Fruit fly (Drosophila melanogaster) whole organism, embryonic: Measurements from ENCODE around the gene CG13471.

ENCODE experiments used
- CG1024 ChIP-seq: fragments of 200-800 bp; sonication (Bioruptor generic); IDR thresholded peaks from 2 replicates; pipeline ENCODE4 v1.3.6; 2022; ENCODE audit warnings: missing biosample characterization, missing genetic modification characterization
- CG10565 ChIP-seq: fragments of 200-800 bp; sonication (Bioruptor generic); optimal IDR thresholded peaks from 3 replicates; lab custom pipeline; 2016; ENCODE audit warnings: missing biosample characterization, mild to moderate bottlenecking, missing genetic modification characterization
- CG12071 ChIP-seq: fragments of 200-800 bp; sonication (Bioruptor generic); optimal IDR thresholded peaks from 3 replicates; lab custom pipeline; 2018; ENCODE audit warnings: missing biosample characterization, mild to moderate bottlenecking, missing genetic modification characterization
- CG15514 ChIP-seq: fragments of 200-800 bp; sonication (Bioruptor generic); optimal IDR thresholded peaks from 3 replicates; lab custom pipeline; 2017; ENCODE audit warnings: missing biosample characterization, missing genetic modification characterization, mild to moderate bottlenecking, moderate library complexity, missing genetic modification reagents
- CG17912 ChIP-seq: fragments of 200-800 bp; sonication (Bioruptor generic); optimal IDR thresholded peaks from 2 replicates; lab custom pipeline; 2018; ENCODE audit warnings: missing biosample characterization, mild to moderate bottlenecking, missing genetic modification characterization
- CG2199 ChIP-seq: fragments of 200-800 bp; sonication (Bioruptor generic); IDR thresholded peaks from 3 replicates; pipeline ENCODE4 v1.3.6; 2022; ENCODE audit warnings: missing biosample characterization, missing genetic modification characterization
- CG31441 ChIP-seq: fragments of 200-800 bp; sonication (Bioruptor generic); IDR thresholded peaks from 2 replicates; pipeline ENCODE4 v1.3.6; 2022; ENCODE audit warnings: missing biosample characterization, missing genetic modification characterization
- CG3281 ChIP-seq: fragments of 200-800 bp; sonication (Bioruptor generic); optimal IDR thresholded peaks from 3 replicates; lab custom pipeline; 2017; ENCODE audit warnings: missing biosample characterization, mild to moderate bottlenecking, missing genetic modification characterization
- CG3407 ChIP-seq: fragments of 200-800 bp; sonication (Bioruptor generic); optimal IDR thresholded peaks from 2 replicates; lab custom pipeline; 2018; ENCODE audit warnings: missing biosample characterization, mild to moderate bottlenecking, missing genetic modification characterization
- CG4282 ChIP-seq: fragments of 200-800 bp; sonication (Bioruptor generic); optimal IDR thresholded peaks from 2 replicates; lab custom pipeline; 2016; ENCODE audit warnings: missing biosample characterization, missing genetic modification characterization
- CG4360 ChIP-seq: fragments of 200-800 bp; sonication (Bioruptor generic); IDR thresholded peaks from 2 replicates; pipeline ENCODE4 v1.3.6; 2022; ENCODE audit warnings: missing biosample characterization, missing genetic modification characterization
- CG6683 ChIP-seq: fragments of 200-800 bp; sonication (Bioruptor generic); optimal IDR thresholded peaks from 2 replicates; lab custom pipeline; 2017; ENCODE audit warnings: missing biosample characterization, mild to moderate bottlenecking, missing genetic modification characterization, missing genetic modification reagents
- CG9609 ChIP-seq: fragments of 200-800 bp; sonication (Bioruptor generic); optimal IDR thresholded peaks from 3 replicates; lab custom pipeline; 2016; ENCODE audit warnings: missing biosample characterization, missing genetic modification characterization
- Camta ChIP-seq: fragments of 200-800 bp; sonication (Bioruptor generic); optimal IDR thresholded peaks from 2 replicates; lab custom pipeline; 2016; ENCODE audit warnings: missing biosample characterization, missing genetic modification characterization
- Deaf1 ChIP-seq: fragments of 200-800 bp; optimal IDR thresholded peaks from 3 replicates; lab custom pipeline; 2019; ENCODE audit warnings: missing biosample characterization, mild to moderate bottlenecking, missing genetic modification characterization, moderate library complexity
- Dfd ChIP-seq, 2 experiments: fragments of >200 bp; optimal IDR thresholded peaks; 2 replicates each; lab custom pipeline; 2017; ENCODE audit warnings: missing biosample characterization in 2 of 2, missing genetic modification characterization in 2 of 2
- Gsc ChIP-seq: fragments of 200-800 bp; sonication (Bioruptor generic); IDR thresholded peaks from 2 replicates; pipeline ENCODE4 v1.3.6; 2022; ENCODE audit warnings: missing biosample characterization, missing genetic modification characterization
- Hand ChIP-seq: fragments of 200-800 bp; sonication (Bioruptor generic); optimal IDR thresholded peaks from 2 replicates; lab custom pipeline; 2017; ENCODE audit warnings: mild to moderate bottlenecking, missing biosample characterization, missing genetic modification reagents, missing genetic modification characterization
- Hr39 ChIP-seq: fragments of >200 bp; optimal IDR thresholded peaks from 2 replicates; lab custom pipeline; 2017
- Med ChIP-seq: fragments of 200-800 bp; sonication (Bioruptor generic); peaks from one replicate; lab custom pipeline; 2016; ENCODE audit warnings: missing biosample characterization, missing genetic modification characterization, mild to moderate bottlenecking, inconsistent platforms, moderate library complexity
- Opbp ChIP-seq: fragments of 200-800 bp; sonication (Bioruptor generic); IDR thresholded peaks from 3 replicates; pipeline ENCODE4 v1.3.6; 2022; ENCODE audit warnings: missing biosample characterization, missing genetic modification characterization; ENCODE audit not compliant: partially characterized antibody
- Scr ChIP-seq: fragments of 200-800 bp; sonication (Bioruptor generic); IDR thresholded peaks from 2 replicates; pipeline ENCODE4 v1.3.6; 2022; ENCODE audit warnings: missing biosample characterization, missing genetic modification characterization; ENCODE audit not compliant: partially characterized antibody
- amos ChIP-seq: fragments of 200-800 bp; sonication (Bioruptor generic); IDR thresholded peaks from 2 replicates; pipeline ENCODE4 v1.3.6; 2022; ENCODE audit warnings: missing biosample characterization, missing genetic modification characterization; ENCODE audit not compliant: partially characterized antibody
- ara ChIP-seq: fragments of 200-800 bp; sonication (Bioruptor generic); IDR thresholded peaks from 2 replicates; pipeline ENCODE4 v1.3.6; 2022; ENCODE audit warnings: missing biosample characterization, missing genetic modification characterization
- br ChIP-seq: fragments of >200 bp; optimal IDR thresholded peaks from 2 replicates; lab custom pipeline; 2017
- bsh ChIP-seq, 2 experiments: fragments of 200-800 bp; sonication (Bioruptor generic); optimal IDR thresholded peaks; 2 replicates each; lab custom pipeline; 2017 to 2018; ENCODE audit warnings: mild to moderate bottlenecking in 2 of 2, missing biosample characterization in 2 of 2, missing genetic modification characterization in 2 of 2, moderate library complexity in 1 of 2
- crol ChIP-seq: fragments of 200-800 bp; sonication (Bioruptor generic); IDR thresholded peaks from 2 replicates; pipeline ENCODE4 v1.3.6; 2022; ENCODE audit warnings: missing biosample characterization, missing genetic modification characterization
- gem ChIP-seq: fragments of 200-800 bp; sonication (Bioruptor generic); optimal IDR thresholded peaks from 2 replicates; lab custom pipeline; 2019; ENCODE audit warnings: missing biosample characterization, mild to moderate bottlenecking, missing genetic modification characterization, moderate library complexity
- hb ChIP-seq: fragments of 200-800 bp; sonication (Bioruptor generic); IDR thresholded peaks from 3 replicates; pipeline ENCODE4 v1.3.6; 2022; ENCODE audit warnings: missing biosample characterization, missing genetic modification characterization; ENCODE audit not compliant: partially characterized antibody
- lov ChIP-seq, 2 experiments: fragments of 200-800 bp in 1 of 2; fragments of >200 bp in 1 of 2; sonication (Bioruptor generic) in 1 of 2; IDR thresholded peaks in 1 of 2; optimal IDR thresholded peaks in 1 of 2; 2 replicates in 1 of 2; 3 replicates in 1 of 2; pipeline versions ENCODE4 v1.3.6 to Lab custom; 2017 to 2022; ENCODE audit warnings: missing biosample characterization in 1 of 2, missing genetic modification characterization in 1 of 2
- sd ChIP-seq: fragments of 200-800 bp; sonication (Bioruptor generic); optimal IDR thresholded peaks from 3 replicates; lab custom pipeline; 2018; ENCODE audit warnings: missing biosample characterization, mild to moderate bottlenecking, missing genetic modification characterization, moderate library complexity
- slp2 ChIP-seq: fragments of 200-800 bp; sonication (Bioruptor generic); optimal IDR thresholded peaks from 2 replicates; lab custom pipeline; 2016; ENCODE audit warnings: missing biosample characterization, missing genetic modification characterization
- vnd ChIP-seq: fragments of 200-800 bp; sonication (Bioruptor generic); IDR thresholded peaks from 3 replicates; pipeline ENCODE4 v1.3.6; 2022; ENCODE audit warnings: missing biosample characterization, missing genetic modification characterization; ENCODE audit not compliant: partially characterized antibody
- wek ChIP-seq: fragments of 200-800 bp; sonication (Bioruptor generic); optimal IDR thresholded peaks from 3 replicates; lab custom pipeline; 2018; ENCODE audit warnings: missing biosample characterization, mild to moderate bottlenecking, missing genetic modification characterization, moderate library complexity
- z ChIP-seq: fragments of 200-800 bp; sonication (Bioruptor generic); IDR thresholded peaks from 3 replicates; pipeline ENCODE4 v1.3.6; 2022; ENCODE audit warnings: missing biosample characterization, missing genetic modification characterization
- zen ChIP-seq: fragments of 200-800 bp; sonication (Bioruptor generic); optimal IDR thresholded peaks from 3 replicates; lab custom pipeline; 2018; ENCODE audit warnings: missing biosample characterization, mild to moderate bottlenecking, missing genetic modification characterization, moderate library complexity
- zfh1 ChIP-seq: fragments of 200-800 bp; sonication (Bioruptor generic); IDR thresholded peaks from 3 replicates; pipeline ENCODE4 v1.3.6; 2022; ENCODE audit warnings: missing biosample characterization, missing genetic modification characterization

The CG13471 gene

dm6 chr3L:14755046-14755643, 21.8 kb upstream of the CG13471 start (continued):
- TF ChIP-seq CG3407 (GFP tag; lab: Kevin White, UChicago) (no peak), sd (tag; lab: Kevin White, UChicago) (peak; percentile 66), CG10565 (GFP tag; lab: Kevin White, UChicago) (no peak), CG6683 (no peak), Camta (no peak), CG2199 (GFP tag; lab: Robert Waterston, UW) (0 out of 3 replicates have a peak, but pooled peaks have one; percentile 14), wek (no peak), CG3281 (GFP tag; lab: Kevin White, UChicago) (no peak), z (GFP tag; lab: Robert Waterston, UW) (peak; percentile 71; the same call in 2 of the 3 replicates), CG4282 (GFP tag; lab: Kevin White, UChicago) (no peak), bsh (GFP tag; optimal IDR thresholded peaks at IDR 0.05; lab: Kevin White, UChicago) (no peak), hb (GFP tag; lab: Robert Waterston, UW) (no peak)
- TF ChIP-seq, all 482 proteins: peak for 64

dm6 chr3L:14752816-14753215, 19.5 kb upstream of the CG13471 start:
- TF ChIP-seq hb (GFP tag; lab: Robert Waterston, UW) = 0 out of 3 replicates have a peak, but pooled peaks have one; percentile 21
- no peak for TF ChIP-seq zen
- TF ChIP-seq CG17912 (GFP tag; lab: Kevin White, UChicago) = no peak
- 0 out of 3 replicates have a peak, but pooled peaks have one; percentile 3 for TF ChIP-seq Opbp (GFP tag; lab: Robert Waterston, UW)
- TF ChIP-seq CG9609 = no peak
- TF ChIP-seq Dfd (GFP tag; optimal IDR thresholded peaks at IDR 0.05; lab: Kevin White, UChicago) = peak in 1 of 2 experiments; percentile 64
- no peak for TF ChIP-seq lov (optimal IDR thresholded peaks at IDR 0.05; lab: Kevin White, UChicago)
- 0 out of 3 replicates have a peak, but pooled peaks have one; percentile 31 for TF ChIP-seq lov (GFP tag; IDR thresholded peaks at IDR 0.05; lab: Robert Waterston, UW)
- TF ChIP-seq CG1024 (GFP tag; lab: Robert Waterston, UW) = no peak
- 0 out of 2 replicates have a peak, but pooled peaks have one; percentile 29 for TF ChIP-seq crol (GFP tag; lab: Robert Waterston, UW)
- TF ChIP-seq Hr39 (lab: Kevin White, UChicago) = peak; percentile 26
- peak; percentile 72 for TF ChIP-seq Med (GFP tag; lab: Kevin White, UChicago)

dm6 chr3L:14751056-14751671, 17.8 kb upstream of the CG13471 start:
- no peak for TF ChIP-seq CG15514 (GFP tag; lab: Kevin White, UChicago)
- no peak for TF ChIP-seq vnd (GFP tag; lab: Robert Waterston, UW)
- TF ChIP-seq ara (GFP tag; lab: Robert Waterston, UW) = no peak
- peak; percentile 69 for TF ChIP-seq Med (GFP tag; lab: Kevin White, UChicago)
- no peak for TF ChIP-seq Deaf1 (tag; lab: Kevin White, UChicago)
- no peak for TF ChIP-seq gem (tag; lab: Kevin White, UChicago)
- TF ChIP-seq Scr (GFP tag; lab: Robert Waterston, UW) = 0 out of 2 replicates have a peak, but pooled peaks have one; percentile 13
- TF ChIP-seq slp2 (GFP tag; lab: Kevin White, UChicago) = no peak
- no peak for TF ChIP-seq amos (GFP tag; lab: Robert Waterston, UW)
- TF ChIP-seq crol (GFP tag; lab: Robert Waterston, UW) = no peak
- peak in 1 of 2 experiments; percentile 20 for TF ChIP-seq Dfd (GFP tag; optimal IDR thresholded peaks at IDR 0.05; lab: Kevin White, UChicago)
- TF ChIP-seq CG12071 = no peak
- no peak for TF ChIP-seq Hand (GFP tag; lab: Kevin White, UChicago)
- TF ChIP-seq Gsc (GFP tag; lab: Robert Waterston, UW) = no peak
- TF ChIP-seq br (lab: Kevin White, UChicago) = no peak
- TF ChIP-seq CG4360 (GFP tag; lab: Robert Waterston, UW) = peak; percentile 72
- TF ChIP-seq zfh1 (GFP tag; lab: Robert Waterston, UW) = 0 out of 3 replicates have a peak, but pooled peaks have one; percentile 30
- TF ChIP-seq CG31441 (GFP tag; lab: Robert Waterston, UW) = no peak
